Worm (Caenorhabditis elegans) whole organism, midembryonic: ENCODE data around the gene obr-1.
"Not testable (repeated sequence)": the region's sequence is repeated elsewhere in the genome, so short reads cannot be mapped to it uniquely, and the experiment has no call there.

ENCODE experiments used
- T22C8.4 ChIP-seq: fragments of 200-800 bp; sonication (Bioruptor generic); IDR thresholded peaks from 2 replicates; pipeline ENCODE4 v1.3.6; 2022; ENCODE audit warnings: missing genetic modification characterization, missing compliant biosample characterization
- cog-1 ChIP-seq: sonication (generic microtip); optimal IDR thresholded peaks from 2 replicates; lab custom pipeline; 2016; ENCODE audit warnings: missing genetic modification characterization, missing compliant biosample characterization
- flt-1 ChIP-seq: fragments of 200-800 bp; sonication (Bioruptor generic); IDR thresholded peaks from 2 replicates; pipeline ENCODE4 v1.3.6; 2022; ENCODE audit warnings: missing genetic modification characterization, missing compliant biosample characterization
- klf-2 ChIP-seq: fragments of 200-800 bp; sonication (Bioruptor generic); conservative IDR thresholded peaks from 2 replicates; pipeline ENCODE4 v1.3.6; 2022; ENCODE audit warnings: missing genetic modification reagents, missing genetic modification characterization, missing compliant biosample characterization
- med-1 ChIP-seq: sonication (generic microtip); optimal IDR thresholded peaks from 2 replicates; lab custom pipeline; 2017; ENCODE audit warnings: missing genetic modification characterization, mild to moderate bottlenecking, missing compliant biosample characterization, antibody characterized with exemption, missing genetic modification reagents; ENCODE audit not compliant: insufficient read depth
- ref-1 ChIP-seq: fragments of 200-800 bp; sonication (Bioruptor generic); conservative IDR thresholded peaks from 2 replicates; pipeline ENCODE4 v1.3.6; 2022; ENCODE audit warnings: missing genetic modification reagents, missing genetic modification characterization, missing compliant biosample characterization
- tab-1 ChIP-seq: fragments of 200-800 bp; sonication (Bioruptor generic); IDR thresholded peaks from 2 replicates; pipeline ENCODE4 v1.3.6; 2022; ENCODE audit warnings: missing genetic modification characterization, missing compliant biosample characterization
- ztf-23 ChIP-seq: fragments of 200-800 bp; sonication (Bioruptor generic); IDR thresholded peaks from 2 replicates; pipeline ENCODE4 v1.3.6; 2022; ENCODE audit warnings: missing genetic modification reagents, missing genetic modification characterization, missing compliant biosample characterization
- ztf-29 ChIP-seq: fragments of 200-800 bp; sonication (Bioruptor generic); IDR thresholded peaks from 2 replicates; pipeline ENCODE4 v1.3.6; 2022; ENCODE audit warnings: missing genetic modification reagents, missing genetic modification characterization, missing compliant biosample characterization

Gene obr-1

DNA sequence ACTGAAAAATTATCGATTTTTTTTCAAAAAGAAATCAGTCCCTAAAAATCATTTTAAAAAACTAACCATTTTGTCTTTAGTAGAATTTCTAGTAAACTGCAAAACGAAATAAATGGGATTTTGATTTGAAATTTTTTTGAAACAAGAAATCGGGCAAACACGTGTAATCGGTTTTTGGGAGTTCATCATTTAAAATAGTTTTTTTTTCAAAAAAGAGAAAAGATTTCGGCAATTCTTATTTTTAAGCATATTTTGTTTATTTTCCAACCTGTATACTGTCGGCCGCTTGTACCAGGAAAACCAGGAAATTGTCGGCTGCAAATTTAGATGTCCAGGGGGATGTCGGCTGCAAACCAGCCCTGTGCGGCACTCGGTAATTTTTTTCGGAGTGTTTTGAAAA is 38.7 kb downstream of the obr-1 start, which contains the start of gene elo-8:
Gene elo-8 (minus strand): TSS at position 101 of the 400 bp plus-strand sequence.
- TF ChIP-seq ref-1 (GFP tag; lab: Robert Waterston, UW), result no peak
- TF ChIP-seq flt-1 (GFP tag; lab: Robert Waterston, UW), result no peak
- TF ChIP-seq ztf-23 (GFP tag; lab: Robert Waterston, UW), result no peak
- no peak for TF ChIP-seq cog-1 (tag; lab: Kevin White, UChicago)
- no peak for TF ChIP-seq klf-2
- no peak for TF ChIP-seq med-1
- no peak for TF ChIP-seq T22C8.4
- TF ChIP-seq ztf-29, result no peak
- TF ChIP-seq tab-1 (GFP tag; lab: Robert Waterston, UW), result no peak

ce11 chrIII:11231408-11231807 is 39.3 kb downstream of the obr-1 start:
- TF ChIP-seq tab-1 (GFP tag; lab: Robert Waterston, UW) (no peak), T22C8.4 (peak; percentile 76)

DNA sequence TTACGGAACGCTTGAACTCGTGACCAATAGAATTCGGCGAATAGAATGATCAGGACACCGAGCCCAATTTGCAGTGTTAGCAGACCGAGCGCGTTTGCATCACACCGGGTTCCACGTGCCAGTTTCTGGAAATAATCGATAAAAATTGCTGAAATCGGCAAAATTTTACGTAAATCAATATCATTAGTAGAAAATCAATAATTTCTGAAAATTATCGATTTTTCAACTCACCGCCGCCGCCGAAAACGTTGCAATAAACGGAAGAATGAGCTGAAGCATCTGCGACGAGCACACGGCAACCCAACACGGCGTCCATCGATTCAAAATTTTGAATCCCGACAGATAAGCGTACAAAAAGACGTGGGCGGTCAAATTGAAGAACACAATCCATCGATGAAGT is 40.1 kb downstream of the obr-1 start:
- TF ChIP-seq ztf-23 (GFP tag; lab: Robert Waterston, UW) (no peak), T22C8.4 (peak; percentile 62)

DNA sequence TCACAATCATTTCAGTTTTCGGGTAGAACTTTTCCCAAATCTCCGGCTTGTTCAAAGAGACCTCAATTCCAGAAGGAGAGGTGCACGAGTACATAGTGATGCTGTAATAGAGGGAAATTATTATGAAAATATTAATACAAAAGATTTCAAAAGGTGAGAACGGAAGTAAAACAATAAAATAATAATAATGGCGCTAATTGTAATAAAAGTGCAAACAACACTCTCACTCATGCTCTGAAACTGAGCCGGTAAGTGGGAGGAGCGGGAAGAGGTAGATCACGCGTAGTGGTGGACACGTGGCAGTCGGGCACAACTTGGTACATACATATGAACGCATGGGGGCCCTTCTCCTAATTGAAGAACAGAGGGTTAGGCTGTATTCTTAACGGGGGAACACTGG is 43.7 kb downstream of the obr-1 start, which contains the start of gene tbx-37:
Gene tbx-37 (minus strand): TSS at position 101 of the 400 bp plus-strand sequence.
- TF ChIP-seq tab-1 (GFP tag; lab: Robert Waterston, UW), result no peak
- TF ChIP-seq ref-1 (GFP tag; lab: Robert Waterston, UW), result no peak
- TF ChIP-seq cog-1 (tag; lab: Kevin White, UChicago), result no peak
- no peak for TF ChIP-seq ztf-23 (GFP tag; lab: Robert Waterston, UW)
- no peak for TF ChIP-seq ztf-29
- TF ChIP-seq klf-2, result no peak
- TF ChIP-seq flt-1 (GFP tag; lab: Robert Waterston, UW), result no peak
- TF ChIP-seq T22C8.4, result no peak

ce11 chrIII:11224006-11224405 is 46.7 kb downstream of the obr-1 start, which contains the start of gene Y47D3A.13:
Y47D3A.13 (minus strand) TSS chrIII:11224106.
- not testable (repeated sequence) for TF ChIP-seq ztf-23 (GFP tag; lab: Robert Waterston, UW); tab-1 (GFP tag; lab: Robert Waterston, UW); med-1

DNA sequence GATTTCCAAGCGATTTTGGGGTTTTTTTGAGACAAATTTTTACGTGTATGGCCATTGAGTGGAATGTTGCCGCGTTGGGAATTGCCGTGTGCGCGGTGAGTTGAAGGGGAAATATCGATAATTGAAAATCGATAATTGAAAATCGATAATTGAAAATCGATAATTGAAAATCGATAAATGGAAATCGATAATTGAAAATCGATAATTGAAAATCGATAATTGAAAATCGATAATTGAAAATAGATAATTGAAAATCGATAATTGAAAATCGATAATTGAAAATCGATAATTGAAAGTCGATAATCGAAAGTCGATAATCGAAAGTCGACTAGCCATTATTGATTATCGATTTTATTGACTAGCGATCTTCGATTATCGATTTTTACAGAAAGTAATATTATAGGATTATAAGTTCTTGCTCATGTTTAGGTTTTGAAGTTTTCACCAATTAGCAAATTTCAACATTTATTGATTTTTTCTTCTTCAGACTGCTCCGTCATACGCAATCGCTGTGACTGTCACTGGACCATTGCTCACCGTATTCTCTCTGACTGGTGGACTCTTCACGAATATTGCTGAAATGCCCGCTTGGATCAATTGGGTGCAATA is 49.0 kb downstream of the obr-1 start:
- no peak for TF ChIP-seq cog-1 (tag; lab: Kevin White, UChicago)
- peak; percentile 94 for TF ChIP-seq T22C8.4

DNA sequence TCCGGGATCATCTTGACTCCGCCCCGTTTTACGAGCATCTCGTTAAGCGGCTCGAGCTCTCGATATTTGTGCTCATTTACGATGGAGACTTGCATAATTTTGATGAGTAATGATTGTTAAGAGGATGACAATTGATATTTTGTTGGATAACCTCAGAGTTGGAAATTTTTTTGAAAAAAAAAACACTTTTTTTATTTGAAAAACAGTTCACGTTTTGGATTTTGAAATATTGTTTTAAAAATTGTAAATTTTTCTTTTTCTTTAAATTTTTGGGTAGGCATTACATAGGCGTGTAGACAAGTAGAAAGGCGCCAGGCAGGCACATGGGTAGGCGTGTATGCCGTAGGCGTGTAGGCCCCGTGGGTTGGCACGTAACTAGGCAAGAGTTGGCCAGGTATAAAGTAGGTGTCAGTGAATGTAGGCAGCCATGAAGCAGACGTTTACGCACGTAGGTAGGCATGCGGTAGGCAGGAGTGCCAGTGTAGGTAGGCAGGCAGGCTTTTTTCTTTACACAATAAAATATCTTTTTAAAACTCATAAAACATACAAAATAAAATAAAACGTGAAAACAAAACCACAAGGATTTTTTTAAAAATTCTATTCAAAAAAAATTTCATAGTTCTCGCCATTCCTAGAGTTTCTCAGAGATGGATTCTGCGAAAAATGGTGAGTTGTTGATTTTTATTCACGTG is 52.4 kb downstream of the obr-1 start, which contains the start of the genes tbx-34 and wht-8:
Gene tbx-34 (minus strand): TSS at position 101 of the 692 bp plus-strand sequence.
Gene wht-8 (plus strand): TSS at position 642 of the 692 bp plus-strand sequence.
- TF ChIP-seq tab-1 (GFP tag; lab: Robert Waterston, UW) (no peak), ref-1 (GFP tag; lab: Robert Waterston, UW) (no peak), med-1 (no peak), cog-1 (tag; lab: Kevin White, UChicago) (no peak), T22C8.4 (no peak), klf-2 (no peak)

- TF ChIP-seq klf-2 (no peak), T22C8.4 (no peak)
Measured at ce11 chrIII:11208371-11208770, 62.3 kb downstream of the obr-1 start.

ce11 chrIII:11207825-11208224 is 62.9 kb downstream of the obr-1 start:
- TF ChIP-seq ztf-23 (GFP tag; lab: Robert Waterston, UW) (no peak), cog-1 (tag; lab: Kevin White, UChicago) (no peak), klf-2 (no peak), med-1 (no peak), tab-1 (GFP tag; lab: Robert Waterston, UW) (no peak), ref-1 (GFP tag; lab: Robert Waterston, UW) (no peak), ztf-29 (peak; percentile 36; the same call in 1 of the 2 replicates), flt-1 (GFP tag; lab: Robert Waterston, UW) (no peak)
